Worm (Caenorhabditis elegans) whole organism, late embryonic: ENCODE measurements around the gene T09E8.4.

Experiments
- ceh-30 ChIP-seq: fragments of 150-350 bp; optimal IDR thresholded peaks from 2 replicates; lab custom pipeline; 2014; ENCODE audit warnings: missing biosample characterization, missing genetic modification characterization
- hlh-13 ChIP-seq: fragments of 200-800 bp; sonication (Bioruptor generic); optimal IDR thresholded peaks from 2 replicates; lab custom pipeline; 2018; ENCODE audit warnings: mild to moderate bottlenecking, missing genetic modification characterization, missing compliant biosample characterization
- syd-9 ChIP-seq: sonication (generic microtip); optimal IDR thresholded peaks from 2 replicates; lab custom pipeline; 2016; ENCODE audit warnings: mild to moderate bottlenecking, missing genetic modification characterization, moderate library complexity, missing compliant biosample characterization

ce11 chrV:13197823-13198222 lies 13.8 kb upstream of the T09E8.4 start, which contains the start of gene F57B1.9:
- TF ChIP-seq ceh-30 (tag; lab: Kevin White, UChicago): no peak
- TF ChIP-seq syd-9 (tag; lab: Kevin White, UChicago): no peak
- no peak for TF ChIP-seq hlh-13 (GFP tag; lab: Kevin White, UChicago)
